Fruit fly (Drosophila melanogaster): ENCODE data around the gene Nost.

- TF ChIP-seq pan (optimal IDR thresholded peaks at IDR 0.05) (no peak), CG8478 (optimal IDR thresholded peaks at IDR 0.05) (no peak), usp (GFP tag; optimal IDR thresholded peaks at IDR 0.05) (no peak)
Measured at dm6 chrX:9046383-9046941, 16.5 kb downstream of the Nost start.
